Worm (Caenorhabditis elegans) whole organism, L4 larva: ENCODE measurements around the gene slc-17.4.
A peak's percentile ranks its signal among the peaks of the same experiment; 100 is the strongest.

Source experiments
- F37D6.2 ChIP-seq: sonication (generic microtip); optimal IDR thresholded peaks from 2 replicates; lab custom pipeline; 2016; ENCODE audit warnings: mild to moderate bottlenecking, missing genetic modification characterization, missing compliant biosample characterization
- F44E2.7 ChIP-seq: fragments of 200-800 bp; sonication (Bioruptor generic); IDR thresholded peaks from 2 replicates; pipeline ENCODE4 v2.1.2; 2022; ENCODE audit warnings: missing genetic modification characterization, missing compliant biosample characterization
- F49E8.2 ChIP-seq: sonication (generic microtip); optimal IDR thresholded peaks from 2 replicates; lab custom pipeline; 2016; ENCODE audit warnings: missing compliant biosample characterization, mild to moderate bottlenecking, missing genetic modification characterization, borderline replicate concordance
- R02D3.7 ChIP-seq: fragments of 150-350 bp; sonication (generic microtip); optimal IDR thresholded peaks from 3 replicates; lab custom pipeline; 2014; ENCODE audit warnings: missing biosample characterization, missing genetic modification characterization
- T26A8.4 ChIP-seq: fragments of 200-800 bp; sonication (Bioruptor generic); IDR thresholded peaks from 2 replicates; pipeline ENCODE4 v1.3.6; 2022; ENCODE audit warnings: missing genetic modification characterization, missing compliant biosample characterization
- Y48G9A.11 ChIP-seq: fragments of 200-800 bp; sonication (Bioruptor generic); IDR thresholded peaks from 2 replicates; pipeline ENCODE4 v1.3.6; 2022; ENCODE audit warnings: missing genetic modification reagents, missing genetic modification characterization, missing compliant biosample characterization
- ZK337.2 ChIP-seq: fragments of 200-800 bp; sonication (Bioruptor generic); IDR thresholded peaks from 2 replicates; pipeline ENCODE4 v1.3.6; 2022; ENCODE audit warnings: missing genetic modification reagents, missing genetic modification characterization, missing compliant biosample characterization
- ceh-20 ChIP-seq: fragments of 200-800 bp; sonication (Bioruptor generic); IDR thresholded peaks from 2 replicates; pipeline ENCODE4 v1.3.6; 2022; ENCODE audit warnings: missing genetic modification reagents, missing genetic modification characterization, missing compliant biosample characterization
- ceh-28 ChIP-seq: fragments of 150-350 bp; optimal IDR thresholded peaks from 2 replicates; lab custom pipeline; 2014; ENCODE audit warnings: missing biosample characterization, missing genetic modification reagents, missing genetic modification characterization
- ceh-32 ChIP-seq: sonication (generic microtip); optimal IDR thresholded peaks from 2 replicates; lab custom pipeline; 2016; ENCODE audit warnings: mild to moderate bottlenecking, missing genetic modification characterization, missing compliant biosample characterization; ENCODE audit not compliant: poor library complexity
- ceh-62 ChIP-seq: sonication (generic microtip); optimal IDR thresholded peaks from 2 replicates; lab custom pipeline; 2017; ENCODE audit warnings: missing biosample characterization, missing genetic modification characterization
- daf-12 ChIP-seq: fragments of 150-350 bp; optimal IDR thresholded peaks from 2 replicates; lab custom pipeline; 2014; ENCODE audit warnings: missing biosample characterization, missing genetic modification reagents, missing genetic modification characterization
- daf-16 ChIP-seq, 3 experiments: sonication (generic microtip); optimal IDR thresholded peaks; 2 replicates each; lab custom pipeline; 2016 to 2017; ENCODE audit warnings: missing genetic modification characterization in 3 of 3, missing genetic modification reagents in 3 of 3, mild to moderate bottlenecking in 2 of 3, missing compliant biosample characterization in 2 of 3, missing biosample characterization in 1 of 3, moderate library complexity in 1 of 3
- dmd-6 ChIP-seq: fragments of 200-800 bp; sonication (Bioruptor generic); IDR thresholded peaks from 2 replicates; pipeline ENCODE4 v1.3.6; 2022; ENCODE audit warnings: missing genetic modification reagents, missing genetic modification characterization, missing compliant biosample characterization
- dmd-9 ChIP-seq: fragments of 200-800 bp; sonication (Bioruptor generic); IDR thresholded peaks from 2 replicates; pipeline ENCODE4 v1.3.6; 2022; ENCODE audit warnings: missing genetic modification reagents, missing genetic modification characterization, missing compliant biosample characterization
- dpl-1 ChIP-seq: fragments of 150-350 bp; optimal IDR thresholded peaks from 2 replicates; lab custom pipeline; 2014; ENCODE audit warnings: missing biosample characterization, missing genetic modification reagents, missing genetic modification characterization
- fkh-10 ChIP-seq: fragments of 150-350 bp; optimal IDR thresholded peaks from 2 replicates; lab custom pipeline; 2014; ENCODE audit warnings: missing biosample characterization, missing genetic modification reagents, missing genetic modification characterization
- hlh-11 ChIP-seq: fragments of 200-800 bp; sonication (Bioruptor generic); optimal IDR thresholded peaks from 2 replicates; lab custom pipeline; 2018; ENCODE audit warnings: mild to moderate bottlenecking, missing genetic modification characterization, missing compliant biosample characterization
- hmg-1.1 ChIP-seq: fragments of 200-800 bp; sonication (Bioruptor generic); IDR thresholded peaks from 2 replicates; pipeline ENCODE4 v1.3.6; 2022; ENCODE audit warnings: missing genetic modification reagents, missing genetic modification characterization, missing compliant biosample characterization
- jun-1 ChIP-seq: fragments of 150-350 bp; optimal IDR thresholded peaks from 2 replicates; lab custom pipeline; 2014; ENCODE audit warnings: missing biosample characterization, missing genetic modification reagents, missing genetic modification characterization
- lim-7 ChIP-seq: fragments of 200-800 bp; sonication (Bioruptor generic); IDR thresholded peaks from 2 replicates; pipeline ENCODE4 v1.3.6; 2022; ENCODE audit warnings: missing genetic modification characterization, missing compliant biosample characterization
- lin-13 ChIP-seq: fragments of 150-350 bp; optimal IDR thresholded peaks from 2 replicates; lab custom pipeline; 2014; ENCODE audit warnings: missing biosample characterization, missing genetic modification reagents, missing genetic modification characterization
- lin-15B ChIP-seq: fragments of 150-350 bp; sonication (generic microtip); optimal IDR thresholded peaks from 3 replicates; lab custom pipeline; 2014; ENCODE audit warnings: missing biosample characterization, missing genetic modification characterization
- lin-29 ChIP-seq: fragments of 200-800 bp; sonication (Bioruptor generic); IDR thresholded peaks from 2 replicates; pipeline ENCODE4 v1.3.6; 2022; ENCODE audit warnings: missing genetic modification reagents, missing genetic modification characterization, missing compliant biosample characterization
- lin-39 ChIP-seq: fragments of 150-350 bp; optimal IDR thresholded peaks from 2 replicates; lab custom pipeline; 2014; ENCODE audit warnings: missing biosample characterization, missing genetic modification reagents, missing genetic modification characterization
- lsy-2 ChIP-seq, 2 experiments: fragments of 150-350 bp in 1 of 2; sonication (generic microtip) in 1 of 2; optimal IDR thresholded peaks; 2 replicates each; lab custom pipeline; 2014 to 2017; ENCODE audit warnings: missing biosample characterization in 2 of 2, missing genetic modification characterization in 2 of 2
- madf-5 ChIP-seq, 2 experiments: fragments of 200-800 bp; sonication (Bioruptor generic); IDR thresholded peaks; 2 replicates each; pipeline ENCODE4 v1.3.6; 2022; ENCODE audit warnings: missing compliant biosample characterization in 2 of 2, missing genetic modification characterization in 2 of 2
- mdl-1 ChIP-seq, 2 experiments: fragments of 150-350 bp in 1 of 2; sonication (generic microtip) in 1 of 2; optimal IDR thresholded peaks; 2 replicates each; lab custom pipeline; 2014 to 2017; ENCODE audit warnings: missing biosample characterization in 2 of 2, missing genetic modification characterization in 2 of 2
- mxl-2 ChIP-seq: fragments of 200-800 bp; sonication (Bioruptor generic); conservative IDR thresholded peaks from 2 replicates; pipeline ENCODE4 v1.3.6; 2022; ENCODE audit warnings: missing genetic modification reagents, missing genetic modification characterization, missing compliant biosample characterization
- nhr-102 ChIP-seq: sonication (generic microtip); optimal IDR thresholded peaks from 2 replicates; lab custom pipeline; 2016; ENCODE audit warnings: mild to moderate bottlenecking, missing genetic modification characterization, moderate library complexity, missing compliant biosample characterization
- nhr-11 ChIP-seq: fragments of 150-350 bp; optimal IDR thresholded peaks from 2 replicates; lab custom pipeline; 2014; ENCODE audit warnings: missing biosample characterization, missing genetic modification characterization
- nhr-237 ChIP-seq: sonication (generic microtip); optimal IDR thresholded peaks from 2 replicates; lab custom pipeline; 2017; ENCODE audit warnings: missing biosample characterization, missing genetic modification characterization
- nhr-42 ChIP-seq: fragments of 200-800 bp; sonication (Bioruptor generic); IDR thresholded peaks from 2 replicates; pipeline ENCODE4 v1.3.6; 2022; ENCODE audit warnings: missing genetic modification characterization, missing compliant biosample characterization
- nhr-48 ChIP-seq: sonication (generic microtip); optimal IDR thresholded peaks from 2 replicates; lab custom pipeline; 2016; ENCODE audit warnings: mild to moderate bottlenecking, missing genetic modification characterization, missing compliant biosample characterization
- nhr-77 ChIP-seq: fragments of 150-350 bp; optimal IDR thresholded peaks from 2 replicates; lab custom pipeline; 2014; ENCODE audit warnings: missing biosample characterization, missing genetic modification characterization
- pha-4 ChIP-seq, 2 experiments: fragments of 150-350 bp in 1 of 2; fragments of 200-800 bp in 1 of 2; sonication (Bioruptor generic) in 1 of 2; IDR thresholded peaks in 1 of 2; optimal IDR thresholded peaks in 1 of 2; 2 replicates each; pipeline versions ENCODE4 v1.3.6 to Lab custom; 2014 to 2022; ENCODE audit warnings: missing genetic modification characterization in 2 of 2, missing genetic modification reagents in 2 of 2, missing biosample characterization in 1 of 2, missing compliant biosample characterization in 1 of 2
- sdz-12 ChIP-seq: fragments of 200-800 bp; sonication (Bioruptor generic); optimal IDR thresholded peaks from 2 replicates; lab custom pipeline; 2018; ENCODE audit warnings: mild to moderate bottlenecking, missing genetic modification characterization, missing compliant biosample characterization
- set-16 ChIP-seq: fragments of 200-800 bp; sonication (Bioruptor generic); IDR thresholded peaks from 2 replicates; pipeline ENCODE4 v1.3.6; 2022; ENCODE audit warnings: missing genetic modification reagents, missing genetic modification characterization, missing compliant biosample characterization
- snpc-4 ChIP-seq: fragments of 150-350 bp; optimal IDR thresholded peaks from 2 replicates; lab custom pipeline; 2014; ENCODE audit warnings: missing biosample characterization, missing genetic modification characterization
- tag-97 ChIP-seq: fragments of 200-800 bp; sonication (Bioruptor generic); IDR thresholded peaks from 2 replicates; pipeline ENCODE4 v1.3.6; 2022; ENCODE audit warnings: missing genetic modification characterization, missing compliant biosample characterization
- unc-130 ChIP-seq: sonication (generic microtip); optimal IDR thresholded peaks from 2 replicates; lab custom pipeline; 2016; ENCODE audit warnings: missing genetic modification reagents, missing genetic modification characterization, missing compliant biosample characterization
- unc-39 ChIP-seq: sonication (generic microtip); optimal IDR thresholded peaks from 2 replicates; lab custom pipeline; 2017; ENCODE audit warnings: missing biosample characterization, missing genetic modification characterization
- unc-62 ChIP-seq, 3 experiments: fragments of 150-350 bp in 1 of 3; sonication (generic microtip); optimal IDR thresholded peaks in 2 of 3; peaks in 1 of 3; 1 replicate in 1 of 3; 2 replicates in 2 of 3; lab custom pipeline; 2014 to 2017; ENCODE audit warnings: missing biosample characterization in 3 of 3, missing genetic modification characterization in 3 of 3, missing genetic modification reagents in 3 of 3, missing genotype in 1 of 3
- vab-7 ChIP-seq: fragments of 200-800 bp; sonication (Bioruptor generic); IDR thresholded peaks from 2 replicates; pipeline ENCODE4 v1.3.6; 2022; ENCODE audit warnings: missing genetic modification reagents, missing genetic modification characterization, missing compliant biosample characterization
- zag-1 ChIP-seq: fragments of 150-350 bp; optimal IDR thresholded peaks from 2 replicates; lab custom pipeline; 2014; ENCODE audit warnings: missing biosample characterization, missing genetic modification characterization
- zfp-2 ChIP-seq: sonication (generic microtip); optimal IDR thresholded peaks from 2 replicates; lab custom pipeline; 2016; ENCODE audit warnings: mild to moderate bottlenecking, missing genetic modification characterization, missing compliant biosample characterization
- zfp-3 ChIP-seq: fragments of 200-800 bp; sonication (Bioruptor generic); conservative IDR thresholded peaks from 2 replicates; pipeline ENCODE4 v1.3.6; 2022; ENCODE audit warnings: missing genetic modification reagents, missing genetic modification characterization, missing compliant biosample characterization
- ztf-7 ChIP-seq: fragments of 150-350 bp; optimal IDR thresholded peaks from 2 replicates; lab custom pipeline; 2014; ENCODE audit warnings: missing biosample characterization, missing genetic modification characterization

The slc-17.4 gene

ce11 chrIV:17279592-17280440 is 11.7 kb downstream of the slc-17.4 start (continued):
- TF ChIP-seq unc-62 (GFP tag; optimal IDR thresholded peaks at IDR 0.05 in 1 of 2; lab: Kevin White, UChicago) (no peak), unc-62 (tag; optimal IDR thresholded peaks at IDR 0.05; lab: Kevin White, UChicago) (no peak), zfp-3 (GFP tag; lab: Robert Waterston, UW) (peak; percentile 59; the same call in 1 of the 2 replicates), nhr-42 (GFP tag; lab: Robert Waterston, UW) (no peak), jun-1 (tag; lab: Kevin White, UChicago) (no peak), ceh-62 (tag; lab: Kevin White, UChicago) (no peak), T26A8.4 (peak; percentile 24; the same call in 1 of the 2 replicates), lim-7 (GFP tag; lab: Robert Waterston, UW) (no peak), ceh-28 (tag; lab: Kevin White, UChicago) (no peak), lin-39 (tag; lab: Kevin White, UChicago) (no peak), set-16 (GFP tag; lab: Robert Waterston, UW) (peak; percentile 59; the same call in 1 of the 2 replicates), ztf-7 (no peak), nhr-237 (tag; lab: Kevin White, UChicago) (no peak), daf-12 (no peak), dmd-9 (no peak), ZK337.2 (GFP tag; lab: Robert Waterston, UW) (no peak), F49E8.2 (peak; percentile 37), fkh-10 (GFP tag; lab: Kevin White, UChicago) (no peak), pha-4 (GFP tag; IDR thresholded peaks at IDR 0.05; lab: Robert Waterston, UW) (peak; percentile 73), pha-4 (tag; optimal IDR thresholded peaks at IDR 0.05; lab: Kevin White, UChicago) (no peak), nhr-77 (no peak), unc-130 (GFP tag; lab: Kevin White, UChicago) (no peak), lin-15B (tag; lab: Kevin White, UChicago) (no peak), sdz-12 (GFP tag; lab: Kevin White, UChicago) (no peak), zag-1 (no peak), hmg-1.1 (GFP tag; lab: Robert Waterston, UW) (no peak), lsy-2 (tag; optimal IDR thresholded peaks at IDR 0.05; lab: Kevin White, UChicago) (peak in 1 of 2 experiments; percentile 41), dpl-1 (GFP tag; lab: Kevin White, UChicago) (no peak), hlh-11 (no peak), daf-16 (GFP tag; optimal IDR thresholded peaks at IDR 0.05; lab: Kevin White, UChicago) (no peak), daf-16 (tag; optimal IDR thresholded peaks at IDR 0.05; lab: Kevin White, UChicago) (peak; percentile 12), nhr-102 (no peak), ceh-32 (no peak), lin-29 (GFP tag; lab: Robert Waterston, UW) (no peak), nhr-11 (tag; lab: Kevin White, UChicago) (no peak), mxl-2 (no peak), dmd-6 (GFP tag; lab: Robert Waterston, UW) (no peak), nhr-48 (tag; lab: Kevin White, UChicago) (no peak), ceh-20 (GFP tag; lab: Robert Waterston, UW) (no peak; the same call in 1 of the 2 replicates), mdl-1 (tag; optimal IDR thresholded peaks at IDR 0.05; lab: Kevin White, UChicago) (no peak), F44E2.7 (peak; percentile 19; the same call in 1 of the 2 replicates), vab-7 (no peak), R02D3.7 (tag; lab: Kevin White, UChicago) (no peak), F37D6.2 (tag; lab: Kevin White, UChicago) (no peak), snpc-4 (tag; lab: Kevin White, UChicago) (no peak), lin-13 (GFP tag; lab: Kevin White, UChicago) (peak; percentile 17), Y48G9A.11 (no peak; the same call in 1 of the 2 replicates), tag-97 (GFP tag; lab: Robert Waterston, UW) (no peak), zfp-2 (tag; lab: Kevin White, UChicago) (no peak), madf-5 (GFP tag; IDR thresholded peaks at IDR 0.05; lab: Robert Waterston, UW) (peak in 1 of 2 experiments; percentile 18; a peak in 1 of 4 replicates), unc-39 (tag; lab: Kevin White, UChicago) (no peak)
